Worm (Caenorhabditis elegans): Measurements from ENCODE around the gene C06A1.6.

Gene C06A1.6

ce11 chrII:10537988-10538387, 26.5 kb downstream of the C06A1.6 start (continued):
- TF ChIP-seq lir-3 (tag; optimal IDR thresholded peaks at IDR 0.05), result no peak
- no peak for TF ChIP-seq pha-4 (GFP tag; IDR thresholded peaks at IDR 0.05)
- no peak for TF ChIP-seq pha-4 (tag; optimal IDR thresholded peaks at IDR 0.05)
- no peak for TF ChIP-seq ztf-11 (tag; optimal IDR thresholded peaks at IDR 0.05)
- TF ChIP-seq nhr-48 (tag; optimal IDR thresholded peaks at IDR 0.05), result no peak
- TF ChIP-seq lin-13 (GFP tag; optimal IDR thresholded peaks at IDR 0.05), result no peak
- no peak for TF ChIP-seq zfp-3 (GFP tag; conservative IDR thresholded peaks at IDR 0.05)
- TF ChIP-seq ces-1 (GFP tag; optimal IDR thresholded peaks at IDR 0.05), result no peak
- no peak for TF ChIP-seq nhr-10 (tag; optimal IDR thresholded peaks at IDR 0.05)
- TF ChIP-seq tag-97 (GFP tag; IDR thresholded peaks at IDR 0.05), result 0 out of 2 replicates have a peak, but pooled peaks have one; percentile 73
- TF ChIP-seq rbr-2 (tag; optimal IDR thresholded peaks at IDR 0.05), result peak; percentile 30
- TF ChIP-seq mes-2 (tag; optimal IDR thresholded peaks at IDR 0.05; ENCODE audit: poor library complexity, severe bottlenecking), result peak; percentile 97
- no peak for TF ChIP-seq mdt-29 (GFP tag; IDR thresholded peaks at IDR 0.05)
- TF ChIP-seq nhr-77 (tag; optimal IDR thresholded peaks at IDR 0.05), result no peak
- TF ChIP-seq T26A8.4 (GFP tag; IDR thresholded peaks at IDR 0.05), result no peak
- no peak for TF ChIP-seq set-16 (GFP tag; IDR thresholded peaks at IDR 0.05)
- no peak for TF ChIP-seq fkh-10 (GFP tag; optimal IDR thresholded peaks at IDR 0.05)
- peak; percentile 61 for TF ChIP-seq aha-1 (tag)
- no peak for TF ChIP-seq lim-7 (GFP tag; IDR thresholded peaks at IDR 0.05)
- TF ChIP-seq unc-62 (GFP tag; optimal IDR thresholded peaks at IDR 0.05 in 1 of 2), result no peak
- TF ChIP-seq unc-62 (tag; optimal IDR thresholded peaks at IDR 0.05), result no peak
- TF ChIP-seq nhr-25 (tag; optimal IDR thresholded peaks at IDR 0.05; ENCODE audit: borderline replicate concordance, insufficient read depth), result no peak
- no peak for TF ChIP-seq ztf-7 (tag; optimal IDR thresholded peaks at IDR 0.05)
- TF ChIP-seq dmd-9 (GFP tag; IDR thresholded peaks at IDR 0.05), result peak; percentile 88
- TF ChIP-seq unc-39 (tag; optimal IDR thresholded peaks at IDR 0.05), result no peak
- TF ChIP-seq R02D3.7 (tag; optimal IDR thresholded peaks at IDR 0.05), result no peak
- TF ChIP-seq lin-39 (tag; optimal IDR thresholded peaks at IDR 0.05), result no peak
- peak; percentile 85 for TF ChIP-seq ZK337.2 (GFP tag; IDR thresholded peaks at IDR 0.05)
- TF ChIP-seq spr-1 (tag; optimal IDR thresholded peaks at IDR 0.05), result peak; percentile 4
- no peak for TF ChIP-seq nhr-41 (GFP tag; IDR thresholded peaks at IDR 0.05)
- no peak for TF ChIP-seq mdl-1 (tag; optimal IDR thresholded peaks at IDR 0.05)
- TF ChIP-seq daf-12 (tag; optimal IDR thresholded peaks at IDR 0.05), result no peak
- TF ChIP-seq zip-11 (GFP tag; IDR thresholded peaks at IDR 0.05), result no peak
- TF ChIP-seq duxl-1 (tag; optimal IDR thresholded peaks at IDR 0.05; ENCODE audit: poor library complexity), result peak; percentile 59
- no peak for TF ChIP-seq nhr-28 (tag; optimal IDR thresholded peaks at IDR 0.05)
- no peak for TF ChIP-seq D1046.2 (GFP tag; IDR thresholded peaks at IDR 0.05)
- TF ChIP-seq F37D6.2 (tag; optimal IDR thresholded peaks at IDR 0.05), result no peak
- peak; percentile 66 for TF ChIP-seq tra-1 (GFP tag; IDR thresholded peaks at IDR 0.05)
- TF ChIP-seq ceh-28 (tag; optimal IDR thresholded peaks at IDR 0.05), result no peak
- TF ChIP-seq vab-7 (GFP tag; IDR thresholded peaks at IDR 0.05), result no peak
- TF ChIP-seq hlh-11 (tag; optimal IDR thresholded peaks at IDR 0.05), result peak; percentile 43
- no peak for TF ChIP-seq egl-43 (GFP tag; IDR thresholded peaks at IDR 0.05)
- TF ChIP-seq ceh-20 (GFP tag; IDR thresholded peaks at IDR 0.05), result no peak
- TF ChIP-seq pqm-1 (tag; optimal IDR thresholded peaks at IDR 0.05), result no peak
- TF ChIP-seq F44E2.7 (GFP tag; IDR thresholded peaks at IDR 0.05), result no peak
